Fruit fly (Drosophila melanogaster): ENCODE data around the gene CG3308.

The CG3308 gene

DNA sequence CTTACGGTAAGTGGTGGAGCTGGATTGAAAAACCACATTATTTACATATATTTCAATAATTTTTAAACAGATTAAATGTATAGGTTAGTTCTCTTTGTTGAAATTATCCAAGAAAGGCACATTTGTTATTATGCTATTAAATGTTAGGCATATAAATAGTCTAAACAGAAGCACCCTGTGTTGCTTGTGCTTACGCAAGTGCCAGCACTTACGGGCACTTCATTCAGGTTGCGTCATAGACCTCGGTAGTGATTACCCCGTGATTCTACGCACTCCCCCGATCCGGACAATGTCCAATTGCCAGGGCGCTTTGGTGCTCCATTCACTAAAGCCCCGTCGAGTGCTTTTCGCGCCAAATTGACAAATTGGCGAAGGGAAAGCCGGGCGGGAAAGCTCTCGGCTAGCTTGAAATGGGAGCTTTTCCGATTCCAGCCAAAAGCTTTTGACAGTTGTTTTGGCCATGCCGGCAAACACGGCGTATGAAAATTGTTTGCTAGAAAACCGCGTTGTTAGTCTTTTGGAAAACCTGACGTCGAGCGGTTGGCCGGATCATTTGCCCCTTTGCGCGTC lies 27.0 kb downstream of the CG3308 start, which contains the start of gene ETHR:
Gene ETHR (plus strand): TSS at position 520 of the 570 bp plus-strand sequence.
- no peak for TF ChIP-seq CG7372 (GFP tag; IDR thresholded peaks at IDR 0.05)
- TF ChIP-seq Hr51 (GFP tag; optimal IDR thresholded peaks at IDR 0.05): peak in 1 of 2 experiments; percentile 71
- TF ChIP-seq CTCF (GFP tag; optimal IDR thresholded peaks at IDR 0.05): peak; percentile 79
- peak; percentile 19 for TF ChIP-seq pzg (GFP tag; optimal IDR thresholded peaks at IDR 0.05)
- TF ChIP-seq CG6683 (GFP tag; optimal IDR thresholded peaks at IDR 0.05): peak; percentile 27
- TF ChIP-seq Max (GFP tag; optimal IDR thresholded peaks at IDR 0.05): peak; percentile 12
- peak; percentile 95 for TF ChIP-seq CG13894 (tag; optimal IDR thresholded peaks at IDR 0.05)
- no peak; the same call in 1 of the 2 replicates for TF ChIP-seq ranshi (GFP tag; IDR thresholded peaks at IDR 0.05)
- peak; percentile 17 for TF ChIP-seq dmrt99B (tag; optimal IDR thresholded peaks at IDR 0.05)
- TF ChIP-seq lmd (GFP tag; IDR thresholded peaks at IDR 0.05): peak; percentile 23; the same call in 1 of the 2 replicates
- TF ChIP-seq al (GFP tag; IDR thresholded peaks at IDR 0.05): 0 out of 2 replicates have a peak, but pooled peaks have one; percentile 30
- TF ChIP-seq CG12769 (tag; optimal IDR thresholded peaks at IDR 0.05): peak; percentile 91
- TF ChIP-seq inv (GFP tag; IDR thresholded peaks at IDR 0.05; ENCODE audit: partially characterized antibody): no peak
- no peak for TF ChIP-seq CG6765 (GFP tag; optimal IDR thresholded peaks at IDR 0.05)
- peak; percentile 19 for TF ChIP-seq CG12744 (GFP tag; optimal IDR thresholded peaks at IDR 0.05)
- no peak for TF ChIP-seq hkb (optimal IDR thresholded peaks at IDR 0.05)
- TF ChIP-seq hkb (GFP tag; IDR thresholded peaks at IDR 0.05): peak; percentile 64
- TF ChIP-seq bab2 (GFP tag; optimal IDR thresholded peaks at IDR 0.05): peak; percentile 6
- no peak for TF ChIP-seq CG4328 (GFP tag; optimal IDR thresholded peaks at IDR 0.05)
- TF ChIP-seq CG9727 (GFP tag; optimal IDR thresholded peaks at IDR 0.05): peak; percentile 47
- peak; percentile 20; the same call in 1 of the 3 replicates for TF ChIP-seq ase (GFP tag; IDR thresholded peaks at IDR 0.05)
- peak; percentile 51 for TF ChIP-seq Deaf1 (tag; optimal IDR thresholded peaks at IDR 0.05)
- peak; percentile 5 for TF ChIP-seq CG18764 (GFP tag; optimal IDR thresholded peaks at IDR 0.05)
- peak; percentile 74 for TF ChIP-seq cwo (GFP tag; optimal IDR thresholded peaks at IDR 0.05)
- TF ChIP-seq chif (GFP tag; optimal IDR thresholded peaks at IDR 0.05): no peak
- TF ChIP-seq Xbp1 (GFP tag; optimal IDR thresholded peaks at IDR 0.05): peak; percentile 41
- TF ChIP-seq sug (tag; optimal IDR thresholded peaks at IDR 0.05): peak; percentile 84
- TF ChIP-seq ftz-f1 (GFP tag; optimal IDR thresholded peaks at IDR 0.05): peak; percentile 80
- TF ChIP-seq CG9817 (tag; optimal IDR thresholded peaks at IDR 0.05): peak; percentile 3
- TF ChIP-seq exex (tag; optimal IDR thresholded peaks at IDR 0.05): peak; percentile 80
- TF ChIP-seq Trl (optimal IDR thresholded peaks at IDR 0.05): no peak
- peak; percentile 10 for TF ChIP-seq Trl (GFP tag; optimal IDR thresholded peaks at IDR 0.05)
- 0 out of 2 replicates have a peak, but pooled peaks have one; percentile 5 for TF ChIP-seq CG11247 (GFP tag; IDR thresholded peaks at IDR 0.05)
- TF ChIP-seq CG18011 (GFP tag; optimal IDR thresholded peaks at IDR 0.05): peak; percentile 43
- TF ChIP-seq sob (GFP tag; IDR thresholded peaks at IDR 0.05): peak; percentile 48; the same call in 1 of the 2 replicates
- TF ChIP-seq CG15514 (GFP tag; optimal IDR thresholded peaks at IDR 0.05): peak; percentile 45
- peak in 1 of 2 experiments; percentile 15 for TF ChIP-seq Eip74EF (GFP tag; optimal IDR thresholded peaks at IDR 0.05)
- TF ChIP-seq E2f2 (GFP tag; IDR thresholded peaks at IDR 0.05): peak; percentile 50; the same call in 1 of the 2 replicates
- TF ChIP-seq Sox102F (GFP tag; optimal IDR thresholded peaks at IDR 0.05): peak; percentile 25
- peak; percentile 16 for TF ChIP-seq Fer3 (tag; optimal IDR thresholded peaks at IDR 0.05)
- peak; percentile 38 for TF ChIP-seq vvl (GFP tag; IDR thresholded peaks at IDR 0.05)
- no peak for TF ChIP-seq NC2α (GFP tag; optimal IDR thresholded peaks at IDR 0.05)
- peak; percentile 69 for TF ChIP-seq Rfx (GFP tag; IDR thresholded peaks at IDR 0.05)
- TF ChIP-seq CG13296 (GFP tag; optimal IDR thresholded peaks at IDR 0.05): peak; percentile 20
- TF ChIP-seq crol (GFP tag; IDR thresholded peaks at IDR 0.05): peak; percentile 88
- TF ChIP-seq CG12659 (GFP tag; optimal IDR thresholded peaks at IDR 0.05): peak; percentile 51
- TF ChIP-seq tin (GFP tag; optimal IDR thresholded peaks at IDR 0.05): no peak
- peak; percentile 23 for TF ChIP-seq gcm (GFP tag; optimal IDR thresholded peaks at IDR 0.05)
- TF ChIP-seq Ptx1 (GFP tag; IDR thresholded peaks at IDR 0.05): peak; percentile 48
- TF ChIP-seq CG30431 (GFP tag; optimal IDR thresholded peaks at IDR 0.05): no peak
